Fruit fly (Drosophila melanogaster) whole organism, embryonic: Measurements from ENCODE around the gene CG34268.
A peak's percentile ranks its signal among the peaks of the same experiment; 100 is the strongest.

ENCODE experiments used
- CG10543 ChIP-seq: fragments of 200-800 bp; sonication (Bioruptor generic); optimal IDR thresholded peaks from 3 replicates; lab custom pipeline; 2017; ENCODE audit warnings: missing biosample characterization, mild to moderate bottlenecking, missing genetic modification characterization, moderate library complexity
- CG10959 ChIP-seq: fragments of 200-800 bp; sonication (Bioruptor generic); IDR thresholded peaks from 2 replicates; pipeline ENCODE4 v1.3.6; 2022; ENCODE audit warnings: missing biosample characterization, missing genetic modification characterization
- CG12104 ChIP-seq: fragments of 200-800 bp; sonication (Bioruptor generic); optimal IDR thresholded peaks from 3 replicates; lab custom pipeline; 2016; ENCODE audit warnings: missing biosample characterization, missing genetic modification characterization
- CG12219 ChIP-seq: fragments of 200-800 bp; sonication (Bioruptor generic); optimal IDR thresholded peaks from 3 replicates; lab custom pipeline; 2018; ENCODE audit warnings: missing biosample characterization, mild to moderate bottlenecking, missing genetic modification characterization
- CG12236 ChIP-seq: fragments of 200-800 bp; sonication (Bioruptor generic); optimal IDR thresholded peaks from 2 replicates; lab custom pipeline; 2016; ENCODE audit warnings: missing biosample characterization, missing genetic modification characterization
- CG13287 ChIP-seq: fragments of 200-800 bp; sonication (Bioruptor generic); IDR thresholded peaks from 2 replicates; pipeline ENCODE4 v1.3.6; 2022; ENCODE audit warnings: missing biosample characterization, missing genetic modification characterization; ENCODE audit not compliant: partially characterized antibody
- CG13894 ChIP-seq: fragments of 200-800 bp; sonication (Bioruptor generic); optimal IDR thresholded peaks from 3 replicates; lab custom pipeline; 2018; ENCODE audit warnings: missing biosample characterization, mild to moderate bottlenecking, missing genetic modification characterization, moderate library complexity
- CG14667 ChIP-seq: fragments of 200-800 bp; sonication (Bioruptor generic); IDR thresholded peaks from 2 replicates; pipeline ENCODE4 v1.3.6; 2022; ENCODE audit warnings: missing biosample characterization, missing genetic modification characterization
- CG14710 ChIP-seq: fragments of 200-800 bp; sonication (Bioruptor generic); optimal IDR thresholded peaks from 3 replicates; lab custom pipeline; 2019; ENCODE audit warnings: missing biosample characterization, mild to moderate bottlenecking, missing genetic modification characterization, moderate library complexity
- CG15514 ChIP-seq: fragments of 200-800 bp; sonication (Bioruptor generic); optimal IDR thresholded peaks from 3 replicates; lab custom pipeline; 2017; ENCODE audit warnings: missing biosample characterization, missing genetic modification characterization, mild to moderate bottlenecking, moderate library complexity, missing genetic modification reagents
- CG1647 ChIP-seq: fragments of 200-800 bp; sonication (Bioruptor generic); optimal IDR thresholded peaks from 3 replicates; lab custom pipeline; 2016; ENCODE audit warnings: missing biosample characterization, missing genetic modification characterization
- CG16779 ChIP-seq: fragments of 200-800 bp; sonication (Bioruptor generic); IDR thresholded peaks from 2 replicates; pipeline ENCODE4 v1.3.6; 2022; ENCODE audit warnings: missing biosample characterization, missing genetic modification characterization
- CG2120 ChIP-seq: fragments of 200-800 bp; sonication (Bioruptor generic); optimal IDR thresholded peaks from 3 replicates; lab custom pipeline; 2016; ENCODE audit warnings: missing biosample characterization, missing genetic modification characterization
- CG2129 ChIP-seq: fragments of 200-800 bp; sonication (Bioruptor generic); IDR thresholded peaks from 2 replicates; pipeline ENCODE4 v1.3.6; 2022; ENCODE audit warnings: missing biosample characterization, missing genetic modification characterization; ENCODE audit not compliant: partially characterized antibody
- CG2678 ChIP-seq: fragments of 200-800 bp; sonication (Bioruptor generic); optimal IDR thresholded peaks from 3 replicates; lab custom pipeline; 2019; ENCODE audit warnings: missing biosample characterization, mild to moderate bottlenecking, missing genetic modification characterization, moderate library complexity
- CG30403 ChIP-seq: fragments of 200-800 bp; sonication (Bioruptor generic); optimal IDR thresholded peaks from 3 replicates; lab custom pipeline; 2016; ENCODE audit warnings: missing biosample characterization, missing genetic modification characterization
- CG3281 ChIP-seq: fragments of 200-800 bp; sonication (Bioruptor generic); optimal IDR thresholded peaks from 3 replicates; lab custom pipeline; 2017; ENCODE audit warnings: missing biosample characterization, mild to moderate bottlenecking, missing genetic modification characterization
- CG3726 ChIP-seq: fragments of 200-800 bp; sonication (Bioruptor generic); IDR thresholded peaks from 3 replicates; pipeline ENCODE4, ENCODE4 v1.3.6; 2022; ENCODE audit warnings: missing biosample characterization, missing genetic modification characterization
- CG3838 ChIP-seq: fragments of 200-800 bp; sonication (Bioruptor generic); optimal IDR thresholded peaks from 3 replicates; lab custom pipeline; 2016; ENCODE audit warnings: missing biosample characterization, missing genetic modification characterization
- CG4617 ChIP-seq: fragments of 200-800 bp; sonication (Bioruptor generic); optimal IDR thresholded peaks from 3 replicates; lab custom pipeline; 2016; ENCODE audit warnings: missing biosample characterization, missing genetic modification characterization, borderline replicate concordance
- CG6272 ChIP-seq: fragments of 200-800 bp; sonication (Bioruptor generic); IDR thresholded peaks from 2 replicates; pipeline ENCODE4 v1.3.6; 2022; ENCODE audit warnings: missing biosample characterization, missing genetic modification characterization
- CkIIα-i1 ChIP-seq: fragments of 200-800 bp; sonication (Bioruptor generic); IDR thresholded peaks from 2 replicates; pipeline ENCODE4 v1.3.6; 2022; ENCODE audit warnings: missing biosample characterization, missing genetic modification characterization
- D19B ChIP-seq: fragments of 200-800 bp; sonication (Bioruptor generic); optimal IDR thresholded peaks from 2 replicates; lab custom pipeline; 2017; ENCODE audit warnings: missing biosample characterization, mild to moderate bottlenecking, missing genetic modification characterization
- E2f2 ChIP-seq: fragments of 200-800 bp; sonication (Bioruptor generic); IDR thresholded peaks from 2 replicates; pipeline ENCODE4 v1.3.6; 2022; ENCODE audit warnings: missing biosample characterization, missing genetic modification characterization
- Ets65A ChIP-seq: fragments of 200-800 bp; sonication (Bioruptor generic); peaks from one replicate; lab custom pipeline; 2016; ENCODE audit warnings: missing biosample characterization, missing genetic modification characterization
- Hmx ChIP-seq: fragments of 200-800 bp; sonication (Bioruptor generic); optimal IDR thresholded peaks from 2 replicates; lab custom pipeline; 2016; ENCODE audit warnings: missing biosample characterization, missing genetic modification characterization
- NFAT ChIP-seq: fragments of 200-800 bp; sonication (Bioruptor generic); IDR thresholded peaks from 2 replicates; pipeline ENCODE4 v1.3.6; 2022; ENCODE audit warnings: missing biosample characterization, missing genetic modification characterization
- PHDP ChIP-seq: fragments of 200-800 bp; sonication (Bioruptor generic); optimal IDR thresholded peaks from 3 replicates; lab custom pipeline; 2018; ENCODE audit warnings: missing biosample characterization, mild to moderate bottlenecking, missing genetic modification characterization, moderate library complexity
- Rfx ChIP-seq: fragments of 200-800 bp; sonication (Bioruptor generic); IDR thresholded peaks from 2 replicates; pipeline ENCODE4 v1.3.6; 2022; ENCODE audit warnings: missing biosample characterization, missing genetic modification characterization
- Sry-β ChIP-seq: fragments of 200-800 bp; sonication (Bioruptor generic); optimal IDR thresholded peaks from 2 replicates; lab custom pipeline; 2018; ENCODE audit warnings: missing biosample characterization, mild to moderate bottlenecking, missing genetic modification characterization, moderate library complexity
- Ssrp ChIP-seq: fragments of 200-800 bp; sonication (Bioruptor generic); optimal IDR thresholded peaks from 2 replicates; lab custom pipeline; 2018; ENCODE audit warnings: missing biosample characterization, mild to moderate bottlenecking, missing genetic modification characterization, moderate library complexity
- Taf1 ChIP-seq: fragments of 200-800 bp; sonication (Bioruptor generic); IDR thresholded peaks from 2 replicates; pipeline ENCODE4 v1.3.6; 2022; ENCODE audit warnings: missing biosample characterization, missing genetic modification characterization
- crc ChIP-seq: fragments of 200-800 bp; sonication (Bioruptor generic); optimal IDR thresholded peaks from 2 replicates; lab custom pipeline; 2016; ENCODE audit warnings: missing biosample characterization, missing genetic modification characterization
- dimm ChIP-seq: fragments of 200-800 bp; sonication (Bioruptor generic); IDR thresholded peaks from 2 replicates; pipeline ENCODE4 v1.3.6; 2022; ENCODE audit warnings: missing biosample characterization, missing genetic modification characterization
- ems ChIP-seq: fragments of 200-800 bp; sonication (Bioruptor generic); optimal IDR thresholded peaks from 3 replicates; lab custom pipeline; 2016; ENCODE audit warnings: missing biosample characterization, missing genetic modification characterization
- ftz-f1 ChIP-seq: fragments of 200-800 bp; sonication (Bioruptor generic); optimal IDR thresholded peaks from 2 replicates; lab custom pipeline; 2016; ENCODE audit warnings: missing biosample characterization, missing genetic modification characterization
- h ChIP-seq: fragments of >200 bp; optimal IDR thresholded peaks from 2 replicates; lab custom pipeline; 2017
- hb ChIP-seq: fragments of 200-800 bp; sonication (Bioruptor generic); IDR thresholded peaks from 3 replicates; pipeline ENCODE4 v1.3.6; 2022; ENCODE audit warnings: missing biosample characterization, missing genetic modification characterization; ENCODE audit not compliant: partially characterized antibody
- hkb ChIP-seq, 2 experiments: fragments of 200-800 bp in 1 of 2; fragments of >200 bp in 1 of 2; sonication (Bioruptor generic) in 1 of 2; IDR thresholded peaks in 1 of 2; optimal IDR thresholded peaks in 1 of 2; 2 replicates each; pipeline versions ENCODE4 v1.3.6 to Lab custom; 2017 to 2022; ENCODE audit warnings: missing biosample characterization in 1 of 2, missing genetic modification characterization in 1 of 2
- ken ChIP-seq: fragments of 200-800 bp; sonication (Bioruptor generic); IDR thresholded peaks from 3 replicates; pipeline ENCODE4 v1.3.6; 2022; ENCODE audit warnings: missing biosample characterization, missing genetic modification characterization
- luna ChIP-seq: fragments of 200-800 bp; sonication (Bioruptor generic); optimal IDR thresholded peaks from 2 replicates; lab custom pipeline; 2016; ENCODE audit warnings: missing biosample characterization, missing genetic modification characterization
- mirr ChIP-seq: fragments of 200-800 bp; sonication (Bioruptor generic); optimal IDR thresholded peaks from 3 replicates; lab custom pipeline; 2018; ENCODE audit warnings: missing biosample characterization, mild to moderate bottlenecking, missing genetic modification characterization
- odd ChIP-seq: fragments of 200-800 bp; sonication (Bioruptor generic); optimal IDR thresholded peaks from 2 replicates; lab custom pipeline; 2017; ENCODE audit warnings: missing biosample characterization, mild to moderate bottlenecking, missing genetic modification characterization
- p53 ChIP-seq: fragments of 200-800 bp; sonication (Bioruptor generic); optimal IDR thresholded peaks from 2 replicates; lab custom pipeline; 2016; ENCODE audit warnings: missing biosample characterization, missing genetic modification characterization
- sd ChIP-seq: fragments of 200-800 bp; sonication (Bioruptor generic); optimal IDR thresholded peaks from 3 replicates; lab custom pipeline; 2018; ENCODE audit warnings: missing biosample characterization, mild to moderate bottlenecking, missing genetic modification characterization, moderate library complexity
- sens ChIP-seq: fragments of 200-800 bp; sonication (Bioruptor generic); peaks from one replicate; lab custom pipeline; 2016; ENCODE audit warnings: missing biosample characterization, missing genetic modification characterization
- sim ChIP-seq: fragments of 200-800 bp; sonication (Bioruptor generic); IDR thresholded peaks from 2 replicates; pipeline ENCODE4 v1.3.6; 2022; ENCODE audit warnings: missing biosample characterization, missing genetic modification characterization
- sob ChIP-seq: fragments of 200-800 bp; sonication (Bioruptor generic); IDR thresholded peaks from 2 replicates; pipeline ENCODE4 v1.3.6; 2022; ENCODE audit warnings: missing biosample characterization, missing genetic modification characterization
- unpg ChIP-seq: fragments of 200-800 bp; sonication (Bioruptor generic); optimal IDR thresholded peaks from 3 replicates; lab custom pipeline; 2018; ENCODE audit warnings: missing biosample characterization, mild to moderate bottlenecking, missing genetic modification characterization, moderate library complexity

The CG34268 gene

DNA sequence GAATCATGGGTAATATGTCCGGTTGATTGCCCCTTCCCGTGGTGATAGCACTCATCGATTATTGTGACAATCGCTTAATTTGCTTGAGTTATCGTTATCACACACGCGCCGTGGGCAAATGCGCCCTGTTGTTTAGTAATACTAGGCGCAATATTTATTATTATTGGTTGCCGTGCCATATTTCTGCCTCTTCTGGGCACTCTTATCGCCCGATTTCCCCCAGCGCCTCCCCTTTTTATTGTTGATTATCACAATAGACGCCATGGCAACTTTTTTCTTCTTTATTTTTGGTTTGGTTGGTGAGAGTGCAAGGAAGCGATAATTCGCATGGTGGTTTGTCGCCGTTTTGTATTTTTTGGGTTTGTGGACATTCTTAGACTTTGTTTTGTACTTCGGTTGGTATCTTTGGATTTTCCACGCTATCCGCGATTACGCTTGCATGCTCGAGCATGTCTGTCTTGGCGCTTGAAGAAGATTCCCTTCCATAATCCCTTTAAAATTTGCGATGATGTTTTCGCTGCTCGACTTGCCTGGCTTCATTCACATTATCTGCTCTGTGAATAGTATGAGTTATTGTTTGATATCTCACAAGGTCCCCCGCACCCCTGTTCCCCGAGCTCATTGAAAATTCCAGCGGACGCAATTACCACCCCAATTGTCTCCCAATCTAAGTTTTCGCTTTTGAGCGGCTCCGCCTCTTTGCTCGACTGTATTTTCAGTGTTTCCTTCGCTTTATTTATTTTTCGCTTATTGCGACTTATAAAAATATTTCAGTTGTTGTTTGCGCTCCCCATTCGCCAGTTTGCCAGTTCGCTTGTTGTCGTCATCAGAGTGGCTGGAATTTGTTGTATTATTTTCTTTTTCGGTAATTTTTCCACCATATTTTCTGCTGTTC lies 47.8 kb downstream of the CG34268 start (continued):
- TF ChIP-seq CG30403 (no peak), CG12236 (GFP tag; lab: Kevin White, UChicago) (no peak), ftz-f1 (peak; percentile 11), hb (GFP tag; lab: Robert Waterston, UW) (0 out of 3 replicates have a peak, but pooled peaks have one; percentile 24), ken (no peak), E2f2 (no peak), D19B (peak; percentile 7), CG3838 (GFP tag; lab: Kevin White, UChicago) (no peak), CG13894 (tag; lab: Kevin White, UChicago) (peak; percentile 69), sens (peak; percentile 73), NFAT (GFP tag; lab: Robert Waterston, UW) (peak; percentile 43; the same call in 1 of the 2 replicates), ems (GFP tag; lab: Kevin White, UChicago) (no peak), p53 (GFP tag; lab: Kevin White, UChicago) (peak; percentile 94), CG2129 (GFP tag; lab: Robert Waterston, UW) (no peak), CG12104 (GFP tag; lab: Kevin White, UChicago) (no peak), sim (GFP tag; lab: Robert Waterston, UW) (0 out of 2 replicates have a peak, but pooled peaks have one; percentile 12), dimm (GFP tag; lab: Robert Waterston, UW) (no peak), CG12219 (GFP tag; lab: Kevin White, UChicago) (no peak), CG10959 (GFP tag; lab: Robert Waterston, UW) (no peak), Ssrp (tag; lab: Kevin White, UChicago) (no peak), Taf1 (GFP tag; lab: Robert Waterston, UW) (no peak), CG2678 (peak; percentile 40), sob (GFP tag; lab: Robert Waterston, UW) (peak; percentile 5; the same call in 1 of the 2 replicates), Ets65A (GFP tag; lab: Kevin White, UChicago) (no peak), mirr (peak; percentile 77), CG3726 (GFP tag; lab: Robert Waterston, UW) (0 out of 3 replicates have a peak, but pooled peaks have one; percentile 47), Rfx (peak; percentile 46; the same call in 1 of the 2 replicates), Sry-β (GFP tag; lab: Kevin White, UChicago) (no peak), odd (no peak), CG13287 (GFP tag; lab: Robert Waterston, UW) (no peak), CG10543 (GFP tag; lab: Kevin White, UChicago) (peak; percentile 64), CG2120 (GFP tag; lab: Kevin White, UChicago) (peak; percentile 28), CG14710 (tag; lab: Kevin White, UChicago) (no peak), sd (tag; lab: Kevin White, UChicago) (peak; percentile 96), CG4617 (GFP tag; lab: Kevin White, UChicago) (no peak), CG3281 (GFP tag; lab: Kevin White, UChicago) (peak; percentile 32), CkIIα-i1 (GFP tag; lab: Robert Waterston, UW) (no peak), h (lab: Kevin White, UChicago) (no peak), unpg (GFP tag; lab: Kevin White, UChicago) (no peak), CG6272 (GFP tag; lab: Robert Waterston, UW) (no peak), CG1647 (GFP tag; lab: Kevin White, UChicago) (no peak), hkb (optimal IDR thresholded peaks at IDR 0.05; lab: Kevin White, UChicago) (no peak), hkb (GFP tag; IDR thresholded peaks at IDR 0.05; lab: Robert Waterston, UW) (no peak), PHDP (tag; lab: Kevin White, UChicago) (peak; percentile 22), luna (GFP tag; lab: Kevin White, UChicago) (no peak), crc (no peak), Hmx (no peak), CG14667 (no peak), CG16779 (0 out of 2 replicates have a peak, but pooled peaks have one; percentile 24), CG15514 (GFP tag; lab: Kevin White, UChicago) (peak; percentile 34)
